Fruit fly (Drosophila melanogaster): Measurements from ENCODE around the gene CG17475.

CG17475 gene

DNA sequence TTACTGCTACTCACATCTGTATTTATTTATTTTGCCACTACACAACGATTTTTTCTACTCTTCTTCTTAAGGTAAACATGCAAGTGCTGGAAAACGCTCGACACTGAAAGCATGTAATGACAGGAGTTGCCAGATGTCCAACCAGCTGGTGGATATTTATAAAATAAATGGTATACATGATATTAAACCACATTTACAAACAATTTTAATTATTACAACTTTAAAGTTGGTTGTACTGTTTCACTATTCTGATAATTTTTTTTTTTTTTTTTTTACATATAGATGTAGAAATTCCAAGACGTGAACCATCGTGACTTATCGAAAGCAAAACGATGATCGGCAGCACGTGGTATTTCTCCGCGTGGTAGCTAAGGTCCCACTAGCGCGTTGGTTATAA lies 50.4 kb downstream of the CG17475 start, which contains the start of the genes Keap1 and kuk (continued):
- TF ChIP-seq mirr (GFP tag; optimal IDR thresholded peaks at IDR 0.05): no peak
- TF ChIP-seq CG13123 (GFP tag; optimal IDR thresholded peaks at IDR 0.05): peak; percentile 66
- peak; percentile 56 for TF ChIP-seq CG3065 (GFP tag; optimal IDR thresholded peaks at IDR 0.05)
- peak; percentile 41 for TF ChIP-seq CG10209 (GFP tag; optimal IDR thresholded peaks at IDR 0.05)
- TF ChIP-seq zfh2 (GFP tag; optimal IDR thresholded peaks at IDR 0.05): peak; percentile 56
- TF ChIP-seq vvl (GFP tag; IDR thresholded peaks at IDR 0.05): peak; percentile 66
- no peak; the same call in 1 of the 2 replicates for TF ChIP-seq ato (GFP tag; IDR thresholded peaks at IDR 0.05; ENCODE audit: partially characterized antibody)
- TF ChIP-seq CG43689 (GFP tag; IDR thresholded peaks at IDR 0.05): no peak
- TF ChIP-seq CG8478 (optimal IDR thresholded peaks at IDR 0.05): no peak
- peak; percentile 84 for TF ChIP-seq amos (GFP tag; IDR thresholded peaks at IDR 0.05; ENCODE audit: partially characterized antibody)
- no peak for TF ChIP-seq lov (optimal IDR thresholded peaks at IDR 0.05)
- no peak for TF ChIP-seq lov (GFP tag; IDR thresholded peaks at IDR 0.05)
- peak; percentile 71 for TF ChIP-seq maf-S (GFP tag; optimal IDR thresholded peaks at IDR 0.05)
- no peak for TF ChIP-seq CG31388 (GFP tag; optimal IDR thresholded peaks at IDR 0.05)
- peak; percentile 11 for TF ChIP-seq CG17802 (tag; optimal IDR thresholded peaks at IDR 0.05)
- peak; percentile 74 for TF ChIP-seq slou (GFP tag; optimal IDR thresholded peaks at IDR 0.05)
- no peak for TF ChIP-seq Usf (GFP tag; optimal IDR thresholded peaks at IDR 0.05)
- no peak for TF ChIP-seq sim (GFP tag; IDR thresholded peaks at IDR 0.05)
- peak; percentile 25; the same call in 1 of the 3 replicates for TF ChIP-seq CG14050 (GFP tag; IDR thresholded peaks at IDR 0.05)
- TF ChIP-seq CG10979 (tag; optimal IDR thresholded peaks at IDR 0.05): no peak
- TF ChIP-seq CG18011 (GFP tag; optimal IDR thresholded peaks at IDR 0.05): peak; percentile 34
- no peak for TF ChIP-seq Hey (tag; optimal IDR thresholded peaks at IDR 0.05)
- peak; percentile 72 for TF ChIP-seq slbo (GFP tag; IDR thresholded peaks at IDR 0.05)
- peak; percentile 78 for TF ChIP-seq CG16813 (GFP tag; IDR thresholded peaks at IDR 0.05; ENCODE audit: partially characterized antibody)
- TF ChIP-seq Bteb2 (GFP tag; optimal IDR thresholded peaks at IDR 0.05): peak; percentile 49
- TF ChIP-seq scrt (GFP tag; optimal IDR thresholded peaks at IDR 0.05): peak; percentile 35
- TF ChIP-seq CG34224 (GFP tag; IDR thresholded peaks at IDR 0.05; ENCODE audit: partially characterized antibody): peak; percentile 53
- TF ChIP-seq Six4 (GFP tag; optimal IDR thresholded peaks at IDR 0.05): no peak
- TF ChIP-seq Dip2 (GFP tag; IDR thresholded peaks at IDR 0.05): no peak
- peak; percentile 44; the same call in 1 of the 3 replicates for TF ChIP-seq so (GFP tag; IDR thresholded peaks at IDR 0.05)
